Fruit fly (Drosophila melanogaster): ENCODE data around the gene CG43248.

CG43248 gene

DNA sequence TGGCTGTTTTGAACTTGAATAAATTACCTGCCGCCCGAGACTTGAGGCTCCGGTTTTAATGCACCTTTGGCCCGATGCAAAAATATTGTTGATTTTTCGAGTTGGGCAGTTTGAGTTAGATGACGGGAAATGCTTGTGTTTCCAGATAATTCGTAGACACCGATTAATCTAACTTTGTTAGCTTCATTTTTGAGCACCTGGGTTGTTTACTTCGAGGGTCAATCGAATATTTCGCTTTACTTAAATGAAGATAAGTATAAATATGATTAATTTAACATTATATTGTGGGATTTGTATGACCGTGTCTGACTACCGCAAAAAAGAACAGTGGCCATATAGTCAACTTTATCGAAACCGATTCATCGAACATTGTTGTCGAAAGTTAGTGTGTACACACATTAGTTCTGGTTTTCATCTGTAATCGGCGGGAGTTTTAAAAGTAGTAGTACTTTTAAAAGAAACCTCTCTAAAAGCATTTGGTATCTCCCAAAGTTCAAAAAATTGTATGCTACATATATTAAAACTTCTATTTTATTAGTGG lies 7.4 kb downstream of the CG43248 start, which contains the start of gene CG7945:
Gene CG7945, minus strand, starts transcription at position 332 of the 541 bp plus-strand sequence.
- no peak for TF ChIP-seq CG9948 (tag; optimal IDR thresholded peaks at IDR 0.05)
- no peak for TF ChIP-seq CG14655 (GFP tag; optimal IDR thresholded peaks at IDR 0.05)
- no peak for TF ChIP-seq CG8301 (tag; optimal IDR thresholded peaks at IDR 0.05)
- no peak for TF ChIP-seq CG13204 (GFP tag; optimal IDR thresholded peaks at IDR 0.05)
- no peak for TF ChIP-seq fd96Ca (GFP tag; IDR thresholded peaks at IDR 0.05)
- TF ChIP-seq CG15710 (tag; optimal IDR thresholded peaks at IDR 0.05), result no peak
- TF ChIP-seq CG32121 (GFP tag; IDR thresholded peaks at IDR 0.05), result no peak
- no peak for TF ChIP-seq Pif1B (GFP tag; optimal IDR thresholded peaks at IDR 0.05)
- TF ChIP-seq CG8159 (tag; optimal IDR thresholded peaks at IDR 0.05), result no peak
- TF ChIP-seq Pif1A (GFP tag; optimal IDR thresholded peaks at IDR 0.05), result no peak
- TF ChIP-seq rn (GFP tag; IDR thresholded peaks at IDR 0.05), result no peak
- TF ChIP-seq Ets98B (GFP tag; IDR thresholded peaks at IDR 0.05), result no peak
- no peak for TF ChIP-seq CG10348 (GFP tag; IDR thresholded peaks at IDR 0.05)
- no peak for TF ChIP-seq CG12605 (GFP tag; IDR thresholded peaks at IDR 0.05)
- TF ChIP-seq CG4496 (GFP tag; IDR thresholded peaks at IDR 0.05), result no peak

DNA sequence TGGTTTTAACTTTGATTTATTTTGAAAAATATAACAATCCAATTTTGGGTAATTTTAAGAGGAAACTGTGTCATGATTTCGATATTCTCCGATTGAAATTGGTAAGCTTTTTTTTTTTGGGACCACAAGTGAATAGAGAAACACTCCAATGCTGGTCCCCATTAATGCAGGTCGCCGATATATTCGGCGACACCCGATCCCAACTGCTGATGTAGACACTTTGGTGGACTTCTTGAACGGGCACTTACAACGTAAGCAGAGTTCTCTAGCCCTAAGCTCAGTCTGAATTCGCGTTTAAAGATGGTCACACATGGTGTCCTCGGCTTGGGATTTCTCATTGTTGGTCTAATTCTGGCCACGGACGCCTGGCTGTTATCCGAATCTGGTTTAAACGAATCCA lies 11.0 kb downstream of the CG43248 start, which contains the start of gene yellow-k:
Gene yellow-k, plus strand, starts transcription at position 301 of the 400 bp plus-strand sequence.
- TF ChIP-seq CG9948 (tag; optimal IDR thresholded peaks at IDR 0.05) (no peak), CG17806 (tag; optimal IDR thresholded peaks at IDR 0.05) (no peak), CG15710 (tag; optimal IDR thresholded peaks at IDR 0.05) (no peak), EcR (GFP tag; optimal IDR thresholded peaks at IDR 0.05) (no peak), Pif1B (GFP tag; optimal IDR thresholded peaks at IDR 0.05) (no peak), CG10348 (GFP tag; IDR thresholded peaks at IDR 0.05) (no peak), CG8159 (tag; optimal IDR thresholded peaks at IDR 0.05) (no peak), Snoo (tag; optimal IDR thresholded peaks at IDR 0.05) (no peak), CG4496 (GFP tag; IDR thresholded peaks at IDR 0.05) (no peak), Ets98B (GFP tag; IDR thresholded peaks at IDR 0.05) (no peak), CG14655 (GFP tag; optimal IDR thresholded peaks at IDR 0.05) (no peak), CG34367 (tag; optimal IDR thresholded peaks at IDR 0.05) (no peak), CG8301 (tag; optimal IDR thresholded peaks at IDR 0.05) (no peak), rn (GFP tag; IDR thresholded peaks at IDR 0.05) (no peak)

DNA sequence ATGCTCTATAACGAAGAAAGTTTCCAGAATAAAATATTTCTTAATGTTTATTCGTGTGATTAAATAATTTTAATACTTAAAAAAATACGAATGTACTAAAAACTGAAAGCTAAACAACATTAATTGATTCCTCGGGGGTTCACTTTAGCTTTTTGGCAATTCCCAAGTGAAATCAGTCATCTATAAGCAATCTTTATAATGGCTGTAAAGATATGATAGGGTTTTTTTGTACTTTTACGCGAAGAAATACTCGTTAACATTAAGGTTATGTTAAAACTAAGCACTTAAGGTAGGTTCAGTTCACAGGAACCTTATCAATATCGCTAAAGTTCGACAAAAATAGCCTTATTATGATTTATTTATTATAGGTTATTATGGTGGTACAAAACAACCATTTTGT lies 11.4 kb downstream of the CG43248 start:
- TF ChIP-seq rn (GFP tag; IDR thresholded peaks at IDR 0.05) (no peak), CG34367 (tag; optimal IDR thresholded peaks at IDR 0.05) (no peak), gl (tag; optimal IDR thresholded peaks at IDR 0.05) (no peak), CG10348 (GFP tag; IDR thresholded peaks at IDR 0.05) (no peak), CG9948 (tag; optimal IDR thresholded peaks at IDR 0.05) (no peak), CG8301 (tag; optimal IDR thresholded peaks at IDR 0.05) (no peak), CG4496 (GFP tag; IDR thresholded peaks at IDR 0.05) (no peak), EcR (GFP tag; optimal IDR thresholded peaks at IDR 0.05) (no peak), Snoo (tag; optimal IDR thresholded peaks at IDR 0.05) (no peak), CG13204 (GFP tag; optimal IDR thresholded peaks at IDR 0.05) (no peak), fd96Ca (GFP tag; IDR thresholded peaks at IDR 0.05) (no peak), CG17806 (tag; optimal IDR thresholded peaks at IDR 0.05) (no peak), CG12605 (GFP tag; IDR thresholded peaks at IDR 0.05) (no peak), Pif1A (GFP tag; optimal IDR thresholded peaks at IDR 0.05) (no peak), Ets98B (GFP tag; IDR thresholded peaks at IDR 0.05) (no peak), CG32121 (GFP tag; IDR thresholded peaks at IDR 0.05) (no peak)

DNA sequence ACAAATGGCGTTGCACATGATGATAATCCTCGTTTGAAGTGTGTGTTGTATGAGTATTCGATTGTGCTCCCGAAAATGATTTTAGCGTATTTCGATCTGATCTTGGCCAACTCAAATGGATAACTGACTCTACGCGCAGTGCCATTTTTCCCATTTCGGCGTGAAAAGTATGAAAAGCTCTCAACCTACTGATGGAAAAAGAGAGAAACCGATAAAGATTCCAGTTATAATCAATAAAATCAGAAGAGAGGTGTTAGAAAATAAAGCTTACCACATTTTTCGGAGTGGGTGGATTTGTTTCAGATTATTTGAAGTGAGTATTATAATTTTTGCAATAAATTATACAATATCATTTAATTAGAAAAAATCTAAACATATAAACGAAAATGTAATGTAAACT lies 11.8 kb downstream of the CG43248 start, which contains the start of gene mex1:
Gene mex1, minus strand, starts transcription at position 101 of the 400 bp plus-strand sequence.
- TF ChIP-seq rn (GFP tag; IDR thresholded peaks at IDR 0.05), result no peak
- TF ChIP-seq gl (tag; optimal IDR thresholded peaks at IDR 0.05), result no peak
- TF ChIP-seq Pif1B (GFP tag; optimal IDR thresholded peaks at IDR 0.05), result no peak
- no peak for TF ChIP-seq CG15710 (tag; optimal IDR thresholded peaks at IDR 0.05)
- TF ChIP-seq CG14655 (GFP tag; optimal IDR thresholded peaks at IDR 0.05), result no peak
- no peak for TF ChIP-seq EcR (GFP tag; optimal IDR thresholded peaks at IDR 0.05)
- TF ChIP-seq CG13204 (GFP tag; optimal IDR thresholded peaks at IDR 0.05), result no peak
- no peak for TF ChIP-seq Ets98B (GFP tag; IDR thresholded peaks at IDR 0.05)
- no peak for TF ChIP-seq CG9948 (tag; optimal IDR thresholded peaks at IDR 0.05)
- TF ChIP-seq CG12605 (GFP tag; IDR thresholded peaks at IDR 0.05), result no peak
- no peak for TF ChIP-seq CG32121 (GFP tag; IDR thresholded peaks at IDR 0.05)
- TF ChIP-seq CG17806 (tag; optimal IDR thresholded peaks at IDR 0.05), result no peak
- no peak for TF ChIP-seq CG8301 (tag; optimal IDR thresholded peaks at IDR 0.05)
- TF ChIP-seq Pif1A (GFP tag; optimal IDR thresholded peaks at IDR 0.05), result no peak
- TF ChIP-seq D1 (tag; optimal IDR thresholded peaks at IDR 0.05), result no peak
- no peak for TF ChIP-seq CG10348 (GFP tag; IDR thresholded peaks at IDR 0.05)
- TF ChIP-seq CG8159 (tag; optimal IDR thresholded peaks at IDR 0.05), result no peak
- no peak for TF ChIP-seq CG4496 (GFP tag; IDR thresholded peaks at IDR 0.05)
- TF ChIP-seq Snoo (tag; optimal IDR thresholded peaks at IDR 0.05), result no peak

DNA sequence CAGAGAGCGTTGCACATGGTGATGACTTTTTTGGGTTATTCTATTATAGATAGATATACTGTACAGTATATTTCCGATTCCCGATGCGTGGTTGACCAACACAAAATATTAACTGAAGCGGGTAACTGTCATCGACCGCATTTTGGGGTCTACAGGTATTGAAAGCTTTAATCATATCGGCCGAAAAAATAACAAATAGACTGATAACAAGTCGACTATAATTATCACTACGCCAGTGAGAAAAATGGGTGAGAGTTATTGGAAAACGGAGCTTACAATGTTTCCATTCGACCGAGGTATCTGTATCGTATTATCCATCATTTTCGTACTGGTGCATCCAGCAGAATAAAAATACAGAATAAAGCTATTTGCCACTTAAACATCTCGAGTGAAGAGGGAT lies 12.9 kb downstream of the CG43248 start:
- no peak for TF ChIP-seq CG17806 (tag; optimal IDR thresholded peaks at IDR 0.05)
- TF ChIP-seq Snoo (tag; optimal IDR thresholded peaks at IDR 0.05), result no peak
- TF ChIP-seq CG32121 (GFP tag; IDR thresholded peaks at IDR 0.05), result no peak
- no peak for TF ChIP-seq CG8301 (tag; optimal IDR thresholded peaks at IDR 0.05)
- no peak for TF ChIP-seq Ets98B (GFP tag; IDR thresholded peaks at IDR 0.05)
- no peak for TF ChIP-seq CG34367 (tag; optimal IDR thresholded peaks at IDR 0.05)
- no peak for TF ChIP-seq CG15710 (tag; optimal IDR thresholded peaks at IDR 0.05)

DNA sequence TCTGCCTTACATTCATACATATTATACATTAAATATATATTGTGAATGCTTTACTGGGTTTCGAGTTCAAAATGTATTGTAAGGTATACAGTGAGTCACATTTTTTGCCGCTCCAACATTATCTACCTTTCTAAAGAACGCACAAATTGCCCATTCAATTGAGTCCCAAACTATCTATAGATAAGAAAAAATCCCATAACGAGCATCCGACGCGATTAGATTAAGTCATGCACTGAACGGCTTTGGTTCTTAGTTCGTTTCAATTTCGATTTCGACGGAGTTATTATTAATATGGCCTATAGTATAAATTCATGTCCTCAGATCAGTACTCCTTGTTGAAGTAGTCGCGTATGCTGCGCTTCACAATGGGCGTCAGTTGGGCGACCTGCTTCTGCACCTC lies 13.8 kb downstream of the CG43248 start:
- TF ChIP-seq CG34367 (tag; optimal IDR thresholded peaks at IDR 0.05) (no peak), CG14655 (GFP tag; optimal IDR thresholded peaks at IDR 0.05) (no peak), Snoo (tag; optimal IDR thresholded peaks at IDR 0.05) (no peak), fd96Ca (GFP tag; IDR thresholded peaks at IDR 0.05) (no peak), Pif1B (GFP tag; optimal IDR thresholded peaks at IDR 0.05) (no peak), Ets98B (GFP tag; IDR thresholded peaks at IDR 0.05) (no peak), gl (tag; optimal IDR thresholded peaks at IDR 0.05) (no peak), CG32121 (GFP tag; IDR thresholded peaks at IDR 0.05) (no peak), EcR (GFP tag; optimal IDR thresholded peaks at IDR 0.05) (no peak), CG17806 (tag; optimal IDR thresholded peaks at IDR 0.05) (no peak), D1 (tag; optimal IDR thresholded peaks at IDR 0.05) (no peak), CG15710 (tag; optimal IDR thresholded peaks at IDR 0.05) (no peak), CG10348 (GFP tag; IDR thresholded peaks at IDR 0.05) (no peak), CG9948 (tag; optimal IDR thresholded peaks at IDR 0.05) (no peak), CG8301 (tag; optimal IDR thresholded peaks at IDR 0.05) (no peak), CG4496 (GFP tag; IDR thresholded peaks at IDR 0.05) (no peak), Pif1A (GFP tag; optimal IDR thresholded peaks at IDR 0.05) (no peak), CG13204 (GFP tag; optimal IDR thresholded peaks at IDR 0.05) (no peak)
